Fruit fly (Drosophila melanogaster): Measurements from ENCODE around the gene Cyp28a5.

Gene Cyp28a5

dm6 chr2L:14023136-14024050 lies 46.3 kb downstream of the Cyp28a5 start (continued):
- peak; percentile 3; the same call in 2 of the 3 replicates for TF ChIP-seq eg (GFP tag; IDR thresholded peaks at IDR 0.05)
- TF ChIP-seq cyc (GFP tag; optimal IDR thresholded peaks at IDR 0.05) = no peak
- peak; percentile 64; the same call in 2 of the 3 replicates for TF ChIP-seq CG8119 (GFP tag; IDR thresholded peaks at IDR 0.05)
- no peak for TF ChIP-seq fkh (GFP tag; optimal IDR thresholded peaks at IDR 0.05)
- TF ChIP-seq Blimp-1 (GFP tag; optimal IDR thresholded peaks at IDR 0.05) = no peak
- peak in 1 of 2 experiments; percentile 21 for TF ChIP-seq salr (GFP tag; optimal IDR thresholded peaks at IDR 0.05)
- TF ChIP-seq CG3919 (GFP tag; optimal IDR thresholded peaks at IDR 0.05) = no peak
- TF ChIP-seq Hr4 (GFP tag; optimal IDR thresholded peaks at IDR 0.05) = peak; percentile 57
- TF ChIP-seq spab (GFP tag; optimal IDR thresholded peaks at IDR 0.05) = no peak
- TF ChIP-seq CG8632 (GFP tag; optimal IDR thresholded peaks at IDR 0.05) = no peak
- no peak for TF ChIP-seq CG31627 (GFP tag; optimal IDR thresholded peaks at IDR 0.05)
- peak; percentile 15 for TF ChIP-seq CG10631 (GFP tag; optimal IDR thresholded peaks at IDR 0.05)
- TF ChIP-seq CG32006 (GFP tag; optimal IDR thresholded peaks at IDR 0.05) = peak; percentile 70
- TF ChIP-seq CG6276 (GFP tag; optimal IDR thresholded peaks at IDR 0.05) = peak; percentile 49
- TF ChIP-seq Eip75B (GFP tag; optimal IDR thresholded peaks at IDR 0.05) = no peak
- no peak for TF ChIP-seq CG7368 (GFP tag; optimal IDR thresholded peaks at IDR 0.05)

- TF ChIP-seq CG32006 (GFP tag; optimal IDR thresholded peaks at IDR 0.05) (peak; percentile 21), vri (GFP tag; optimal IDR thresholded peaks at IDR 0.05) (peak; percentile 81), salr (GFP tag; optimal IDR thresholded peaks at IDR 0.05) (peak; percentile 64 to 84), achi (GFP tag; optimal IDR thresholded peaks at IDR 0.05) (peak; percentile 76), Sox102F (GFP tag; optimal IDR thresholded peaks at IDR 0.05) (peak; percentile 79), CG4318 (GFP tag; optimal IDR thresholded peaks at IDR 0.05) (no peak), Sox14 (GFP tag; optimal IDR thresholded peaks at IDR 0.05) (peak; percentile 57), dsx (GFP tag; optimal IDR thresholded peaks at IDR 0.05; ENCODE audit: poor library complexity, severe bottlenecking) (peak; percentile 61), CG3032 (tag; optimal IDR thresholded peaks at IDR 0.05) (peak; percentile 31), spab (GFP tag; optimal IDR thresholded peaks at IDR 0.05) (peak; percentile 74), CG1621 (tag; optimal IDR thresholded peaks at IDR 0.05) (peak; percentile 75), Blimp-1 (GFP tag; optimal IDR thresholded peaks at IDR 0.05) (peak; percentile 92), topi (GFP tag; optimal IDR thresholded peaks at IDR 0.05) (peak; percentile 75), dac (GFP tag; optimal IDR thresholded peaks at IDR 0.05) (peak; percentile 59), Eip78C (GFP tag) (peak; percentile 93), cyc (GFP tag; optimal IDR thresholded peaks at IDR 0.05) (peak; percentile 58), Eip75B (GFP tag; optimal IDR thresholded peaks at IDR 0.05) (peak; percentile 60), lz (GFP tag; optimal IDR thresholded peaks at IDR 0.05) (peak; percentile 65), CG3919 (GFP tag; optimal IDR thresholded peaks at IDR 0.05) (peak; percentile 67), CG15336 (GFP tag; IDR thresholded peaks at IDR 0.05) (peak; percentile 59), CG10631 (GFP tag; optimal IDR thresholded peaks at IDR 0.05) (peak; percentile 86), esn (GFP tag; optimal IDR thresholded peaks at IDR 0.05) (peak; percentile 82), CG6163 (GFP tag; IDR thresholded peaks at IDR 0.05) (peak; percentile 91), eg (GFP tag; IDR thresholded peaks at IDR 0.05) (peak; percentile 88), acj6 (GFP tag; optimal IDR thresholded peaks at IDR 0.05) (peak; percentile 75), ss (GFP tag; optimal IDR thresholded peaks at IDR 0.05) (peak; percentile 78 to 85), fkh (GFP tag; optimal IDR thresholded peaks at IDR 0.05) (peak; percentile 100), Met (GFP tag; optimal IDR thresholded peaks at IDR 0.05) (peak; percentile 78), Lpt (GFP tag; optimal IDR thresholded peaks at IDR 0.05) (peak; percentile 88), CG11294 (GFP tag; IDR thresholded peaks at IDR 0.05) (peak; percentile 63), Gug (GFP tag; IDR thresholded peaks at IDR 0.05) (peak; percentile 73), OdsH (GFP tag; optimal IDR thresholded peaks at IDR 0.05) (peak; percentile 75), fd59A (GFP tag; optimal IDR thresholded peaks at IDR 0.05) (peak; percentile 21), CG11762 (GFP tag; optimal IDR thresholded peaks at IDR 0.05; ENCODE audit: insufficient read depth) (peak; percentile 79), CG6792 (GFP tag; optimal IDR thresholded peaks at IDR 0.05) (peak; percentile 81), CG11902 (GFP tag; optimal IDR thresholded peaks at IDR 0.05) (no peak), CG8632 (GFP tag; optimal IDR thresholded peaks at IDR 0.05) (peak; percentile 77), net (GFP tag; optimal IDR thresholded peaks at IDR 0.05) (peak; percentile 69), pdm3 (GFP tag; optimal IDR thresholded peaks at IDR 0.05) (peak; percentile 72), CG6276 (GFP tag; optimal IDR thresholded peaks at IDR 0.05) (peak; percentile 68)
Observed at dm6 chr2L:14024051-14024745, 47.1 kb downstream of the Cyp28a5 start.

Data from whole organism, prepupa.